Fruit fly (Drosophila melanogaster): ENCODE results near the gene Ranbp21.

dm6 chrX:19675662-19676061 lies 23.6 kb upstream of the Ranbp21 start, which contains the start of gene et:
- TF ChIP-seq Hr96 (GFP tag; optimal IDR thresholded peaks at IDR 0.05) (no peak), cic (GFP tag; optimal IDR thresholded peaks at IDR 0.05) (no peak), bab1 (GFP tag; optimal IDR thresholded peaks at IDR 0.05) (no peak), cnc (optimal IDR thresholded peaks at IDR 0.05) (no peak), toe (GFP tag; optimal IDR thresholded peaks at IDR 0.05) (no peak), CG1620 (GFP tag; optimal IDR thresholded peaks at IDR 0.05) (no peak), pad (GFP tag; optimal IDR thresholded peaks at IDR 0.05) (no peak), CG11617 (GFP tag; optimal IDR thresholded peaks at IDR 0.05) (no peak), Mnt (GFP tag; optimal IDR thresholded peaks at IDR 0.05) (no peak), CG7045 (GFP tag; optimal IDR thresholded peaks at IDR 0.05) (no peak), Crg-1 (GFP tag; optimal IDR thresholded peaks at IDR 0.05) (no peak), kay (GFP tag; ENCODE audit: borderline replicate concordance) (no peak)
